Worm (Caenorhabditis elegans) whole organism, L1 larva: Measurements from ENCODE around the gene algn-12.

ENCODE experiments used
- mab-9 ChIP-seq: fragments of 200-800 bp; sonication (Bioruptor generic); IDR thresholded peaks from 2 replicates; pipeline ENCODE4 v1.3.6; 2022; ENCODE audit warnings: missing genetic modification reagents, missing genetic modification characterization, missing compliant biosample characterization
- mdl-1 ChIP-seq, 2 experiments: fragments of 150-350 bp; optimal IDR thresholded peaks; 2 replicates each; lab custom pipeline; 2014 to 2017; ENCODE audit warnings: missing biosample characterization in 2 of 2, missing genetic modification characterization in 2 of 2, inconsistent platforms in 1 of 2
- nhr-20 ChIP-seq: sonication (generic microtip); optimal IDR thresholded peaks from 2 replicates; lab custom pipeline; 2016; ENCODE audit warnings: mild to moderate bottlenecking, missing genetic modification characterization, missing compliant biosample characterization
- nhr-28 ChIP-seq: fragments of 150-350 bp; optimal IDR thresholded peaks from 2 replicates; lab custom pipeline; 2014; ENCODE audit warnings: missing biosample characterization, missing genetic modification characterization
- nhr-76 ChIP-seq: sonication (generic microtip); optimal IDR thresholded peaks from 2 replicates; lab custom pipeline; 2017; ENCODE audit warnings: missing biosample characterization, missing genetic modification characterization
- pqm-1 ChIP-seq: sonication (generic microtip); optimal IDR thresholded peaks from 3 replicates; lab custom pipeline; 2017; ENCODE audit warnings: missing biosample characterization, missing genetic modification characterization
- snpc-4 ChIP-seq: fragments of 150-350 bp; optimal IDR thresholded peaks from 2 replicates; lab custom pipeline; 2014; ENCODE audit warnings: missing biosample characterization, missing genetic modification characterization
- unc-98 ChIP-seq: fragments of 200-800 bp; sonication (Bioruptor generic); IDR thresholded peaks from 2 replicates; pipeline ENCODE4 v1.3.6; 2022; ENCODE audit warnings: missing genetic modification characterization, missing compliant biosample characterization
- ztf-11 ChIP-seq, 2 experiments: sonication (generic microtip); optimal IDR thresholded peaks; 2 replicates each; lab custom pipeline; 2016 to 2017; ENCODE audit warnings: missing genetic modification characterization in 2 of 2, missing biosample characterization in 1 of 2, missing compliant biosample characterization in 1 of 2

DNA sequence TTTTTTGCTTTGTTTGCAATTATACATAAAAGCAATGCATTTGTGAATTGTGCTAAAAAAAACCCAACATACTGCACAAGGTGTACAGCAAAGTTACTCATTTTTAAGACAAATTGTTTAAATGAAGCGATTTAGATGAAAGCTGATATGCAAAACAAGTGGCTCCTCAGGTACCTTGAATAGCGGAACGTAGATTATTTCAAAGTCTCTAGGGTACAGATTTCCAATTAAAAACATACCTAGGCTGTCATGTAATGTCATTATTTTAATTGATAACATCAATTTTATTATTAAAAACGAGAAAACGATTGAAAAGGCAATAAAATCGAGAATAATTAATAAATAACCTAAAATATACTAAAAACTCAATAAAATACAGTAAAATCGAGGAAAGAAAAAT, 27.2 kb downstream of the algn-12 start, which contains the start of gene str-139:
- TF ChIP-seq mdl-1 (tag; optimal IDR thresholded peaks at IDR 0.05; lab: Kevin White, UChicago), result no peak
- TF ChIP-seq ztf-11 (tag; optimal IDR thresholded peaks at IDR 0.05; lab: Kevin White, UChicago), result no peak
- no peak for TF ChIP-seq unc-98 (GFP tag; lab: Robert Waterston, UW)
- no peak for TF ChIP-seq mab-9
- no peak for TF ChIP-seq nhr-20 (tag; lab: Kevin White, UChicago)
- TF ChIP-seq nhr-76, result no peak
- TF ChIP-seq pqm-1 (tag; lab: Kevin White, UChicago), result no peak
- TF ChIP-seq snpc-4 (tag; lab: Kevin White, UChicago), result no peak
- no peak for TF ChIP-seq nhr-28 (tag; lab: Kevin White, UChicago)
